Fruit fly (Drosophila melanogaster) Kc167 (cell line): Measurements from ENCODE around the gene CG2162.

Experiments used
- Myc ChIP-seq: fragments of >200 bp; optimal IDR thresholded peaks from 2 replicates; lab custom pipeline; 2017; ENCODE audit warnings: missing external identifiers
- Sin3A ChIP-seq: fragments of >200 bp; optimal IDR thresholded peaks from 2 replicates; lab custom pipeline; 2018; ENCODE audit warnings: missing external identifiers

DNA sequence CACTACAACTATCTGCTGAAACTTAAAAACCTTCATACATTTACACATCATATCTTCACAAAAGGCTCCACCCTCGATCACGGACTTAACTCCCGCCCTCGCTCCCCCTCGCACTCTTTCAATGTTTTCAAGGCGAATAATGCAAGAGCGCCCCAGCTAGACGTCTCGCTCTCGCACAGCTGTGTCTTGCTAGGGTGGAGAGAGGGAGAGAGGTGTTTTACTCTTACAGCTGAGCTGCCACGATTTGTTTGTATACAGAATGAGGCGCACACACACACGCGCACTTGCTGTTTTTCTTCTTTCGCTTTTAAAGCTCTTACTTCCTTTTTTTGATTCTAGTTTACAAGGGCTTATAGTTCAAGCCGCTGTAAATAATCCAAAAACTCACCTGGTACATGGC is 34.8 kb downstream of the CG2162 start:
- TF ChIP-seq Sin3A (lab: Kevin White, UChicago) (no peak), Myc (lab: Kevin White, UChicago) (no peak)
